Fruit fly (Drosophila melanogaster): Measurements from ENCODE around the gene CG6650.

- TF ChIP-seq CG7101 (tag; optimal IDR thresholded peaks at IDR 0.05) (peak; percentile 42), tj (GFP tag; optimal IDR thresholded peaks at IDR 0.05) (peak; percentile 60), cnc (optimal IDR thresholded peaks at IDR 0.05) (no peak), kay (GFP tag; ENCODE audit: borderline replicate concordance) (no peak), CG5204 (GFP tag; optimal IDR thresholded peaks at IDR 0.05) (no peak), Hr96 (GFP tag; optimal IDR thresholded peaks at IDR 0.05) (no peak), pad (GFP tag; optimal IDR thresholded peaks at IDR 0.05) (peak; percentile 63), Crg-1 (GFP tag; optimal IDR thresholded peaks at IDR 0.05) (no peak)
Observed at dm6 chr3L:14002524-14003135, 28.6 kb upstream of the CG6650 start.
